Fruit fly (Drosophila melanogaster) whole organism, embryonic: ENCODE measurements around the gene CG43117.

Experiments used
- Ada2b ChIP-seq: fragments of 200-800 bp; sonication (Bioruptor generic); IDR thresholded peaks from 2 replicates; pipeline ENCODE4 v1.3.6; 2022; ENCODE audit warnings: missing biosample characterization, missing genetic modification characterization
- Atf3 ChIP-seq: fragments of 200-800 bp; sonication (Bioruptor generic); optimal IDR thresholded peaks from 3 replicates; lab custom pipeline; 2016; ENCODE audit warnings: missing biosample characterization, missing genetic modification characterization
- CG10565 ChIP-seq: fragments of 200-800 bp; sonication (Bioruptor generic); optimal IDR thresholded peaks from 3 replicates; lab custom pipeline; 2016; ENCODE audit warnings: missing biosample characterization, mild to moderate bottlenecking, missing genetic modification characterization
- CG11398 ChIP-seq: fragments of 200-800 bp; sonication (Bioruptor generic); optimal IDR thresholded peaks from 2 replicates; lab custom pipeline; 2016; ENCODE audit warnings: missing biosample characterization, missing genetic modification characterization
- CG11560 ChIP-seq: fragments of 200-800 bp; sonication (Bioruptor generic); IDR thresholded peaks from 3 replicates; pipeline ENCODE4 v1.3.6; 2022; ENCODE audit warnings: missing biosample characterization, missing genetic modification characterization
- CG13775 ChIP-seq: fragments of 200-800 bp; sonication (Bioruptor generic); optimal IDR thresholded peaks from 3 replicates; lab custom pipeline; 2017; ENCODE audit warnings: missing biosample characterization, mild to moderate bottlenecking, missing genetic modification characterization
- CG1602 ChIP-seq: fragments of 200-800 bp; sonication (Bioruptor generic); optimal IDR thresholded peaks from 3 replicates; lab custom pipeline; 2016; ENCODE audit warnings: missing biosample characterization, missing genetic modification characterization
- CG17186 ChIP-seq: fragments of 200-800 bp; sonication (Bioruptor generic); optimal IDR thresholded peaks from 3 replicates; lab custom pipeline; 2017; ENCODE audit warnings: missing biosample characterization, missing genetic modification reagents, missing genetic modification characterization
- CG17912 ChIP-seq: fragments of 200-800 bp; sonication (Bioruptor generic); optimal IDR thresholded peaks from 2 replicates; lab custom pipeline; 2018; ENCODE audit warnings: missing biosample characterization, mild to moderate bottlenecking, missing genetic modification characterization
- CG33213 ChIP-seq: fragments of 200-800 bp; sonication (Bioruptor generic); optimal IDR thresholded peaks from 3 replicates; lab custom pipeline; 2016; ENCODE audit warnings: missing biosample characterization, missing genetic modification characterization
- CG4360 ChIP-seq: fragments of 200-800 bp; sonication (Bioruptor generic); IDR thresholded peaks from 2 replicates; pipeline ENCODE4 v1.3.6; 2022; ENCODE audit warnings: missing biosample characterization, missing genetic modification characterization
- CG5953 ChIP-seq: fragments of 200-800 bp; sonication (Bioruptor generic); IDR thresholded peaks from 2 replicates; pipeline ENCODE4 v1.3.6; 2022; ENCODE audit warnings: missing biosample characterization, missing genetic modification characterization
- CG7372 ChIP-seq: fragments of 200-800 bp; sonication (Bioruptor generic); IDR thresholded peaks from 2 replicates; pipeline ENCODE4 v1.3.6; 2022; ENCODE audit warnings: missing biosample characterization, missing genetic modification characterization
- CG8281 ChIP-seq: fragments of 200-800 bp; sonication (Bioruptor generic); optimal IDR thresholded peaks from 2 replicates; lab custom pipeline; 2018; ENCODE audit warnings: missing biosample characterization, mild to moderate bottlenecking, missing genetic modification characterization, moderate library complexity
- CG8765 ChIP-seq: fragments of 200-800 bp; sonication (Bioruptor generic); IDR thresholded peaks from 2 replicates; pipeline ENCODE4 v1.3.6; 2022; ENCODE audit warnings: missing biosample characterization, missing genetic modification characterization
- CG9727 ChIP-seq: fragments of 200-800 bp; sonication (Bioruptor generic); optimal IDR thresholded peaks from 3 replicates; lab custom pipeline; 2017; ENCODE audit warnings: missing biosample characterization, mild to moderate bottlenecking, missing genetic modification characterization
- Dip2 ChIP-seq: fragments of 200-800 bp; sonication (Bioruptor generic); IDR thresholded peaks from 2 replicates; pipeline ENCODE4 v1.3.6; 2022; ENCODE audit warnings: missing biosample characterization, missing genetic modification characterization
- Drgx ChIP-seq: fragments of 200-800 bp; sonication (Bioruptor generic); IDR thresholded peaks from 2 replicates; pipeline ENCODE4 v1.3.6; 2022; ENCODE audit warnings: missing biosample characterization, missing genetic modification characterization
- ERR ChIP-seq: fragments of 200-800 bp; sonication (Bioruptor generic); optimal IDR thresholded peaks from 2 replicates; lab custom pipeline; 2016; ENCODE audit warnings: missing biosample characterization, missing genetic modification characterization
- HLH54F ChIP-seq: fragments of 200-800 bp; sonication (Bioruptor generic); optimal IDR thresholded peaks from 3 replicates; lab custom pipeline; 2016; ENCODE audit warnings: missing biosample characterization, missing genetic modification characterization
- Hsf ChIP-seq: fragments of 200-800 bp; sonication (Bioruptor generic); optimal IDR thresholded peaks from 3 replicates; lab custom pipeline; 2016; ENCODE audit warnings: missing biosample characterization, missing genetic modification characterization
- Lhr ChIP-seq: fragments of 200-800 bp; sonication (Bioruptor generic); optimal IDR thresholded peaks from 3 replicates; lab custom pipeline; 2017; ENCODE audit warnings: mild to moderate bottlenecking, missing biosample characterization, missing genetic modification reagents, missing genetic modification characterization
- Mrtf ChIP-seq: fragments of 200-800 bp; sonication (Bioruptor generic); IDR thresholded peaks from 3 replicates; pipeline ENCODE4 v1.3.6; 2022; ENCODE audit warnings: missing biosample characterization, missing genetic modification characterization
- NC2β ChIP-seq: fragments of 200-800 bp; sonication (Bioruptor generic); optimal IDR thresholded peaks from 2 replicates; lab custom pipeline; 2016; ENCODE audit warnings: missing biosample characterization, missing genetic modification characterization
- Opbp ChIP-seq: fragments of 200-800 bp; sonication (Bioruptor generic); IDR thresholded peaks from 3 replicates; pipeline ENCODE4 v1.3.6; 2022; ENCODE audit warnings: missing biosample characterization, missing genetic modification characterization; ENCODE audit not compliant: partially characterized antibody
- Scr ChIP-seq: fragments of 200-800 bp; sonication (Bioruptor generic); IDR thresholded peaks from 2 replicates; pipeline ENCODE4 v1.3.6; 2022; ENCODE audit warnings: missing biosample characterization, missing genetic modification characterization; ENCODE audit not compliant: partially characterized antibody
- Sin3A ChIP-seq: fragments of >200 bp; optimal IDR thresholded peaks from 2 replicates; lab custom pipeline; 2018
- Trl ChIP-seq, 3 experiments: fragments of >200 bp in 2 of 3; fragments of 200-800 bp in 1 of 3; sonication (Bioruptor generic) in 1 of 3; optimal IDR thresholded peaks; 2 replicates in 1 of 3; 3 replicates in 2 of 3; lab custom pipeline; 2016 to 2017; ENCODE audit warnings: missing biosample characterization in 1 of 3, missing genetic modification characterization in 1 of 3
- YL-1 ChIP-seq: fragments of 200-800 bp; sonication (Bioruptor generic); optimal IDR thresholded peaks from 3 replicates; lab custom pipeline; 2017; ENCODE audit warnings: missing biosample characterization, mild to moderate bottlenecking, missing genetic modification characterization
- cad ChIP-seq: fragments of >200 bp; optimal IDR thresholded peaks from 2 replicates; lab custom pipeline; 2017; ENCODE audit warnings: missing biosample characterization, missing genetic modification characterization
- caup ChIP-seq: fragments of 200-800 bp; sonication (Bioruptor generic); optimal IDR thresholded peaks from 3 replicates; lab custom pipeline; 2017; ENCODE audit warnings: missing biosample characterization, mild to moderate bottlenecking, missing genetic modification characterization, moderate library complexity; ENCODE audit not compliant: severe bottlenecking
- fd102C ChIP-seq: fragments of 200-800 bp; sonication (Bioruptor generic); optimal IDR thresholded peaks from 2 replicates; lab custom pipeline; 2018; ENCODE audit warnings: missing biosample characterization, mild to moderate bottlenecking, missing genetic modification characterization, moderate library complexity
- hkb ChIP-seq, 2 experiments: fragments of 200-800 bp in 1 of 2; fragments of >200 bp in 1 of 2; sonication (Bioruptor generic) in 1 of 2; IDR thresholded peaks in 1 of 2; optimal IDR thresholded peaks in 1 of 2; 2 replicates each; pipeline versions ENCODE4 v1.3.6 to Lab custom; 2017 to 2022; ENCODE audit warnings: missing biosample characterization in 1 of 2, missing genetic modification characterization in 1 of 2
- ken ChIP-seq: fragments of 200-800 bp; sonication (Bioruptor generic); IDR thresholded peaks from 3 replicates; pipeline ENCODE4 v1.3.6; 2022; ENCODE audit warnings: missing biosample characterization, missing genetic modification characterization
- lbe ChIP-seq: fragments of 200-800 bp; sonication (Bioruptor generic); optimal IDR thresholded peaks from 2 replicates; lab custom pipeline; 2016; ENCODE audit warnings: missing biosample characterization, mild to moderate bottlenecking, missing genetic modification characterization
- lov ChIP-seq, 2 experiments: fragments of 200-800 bp in 1 of 2; fragments of >200 bp in 1 of 2; sonication (Bioruptor generic) in 1 of 2; IDR thresholded peaks in 1 of 2; optimal IDR thresholded peaks in 1 of 2; 2 replicates in 1 of 2; 3 replicates in 1 of 2; pipeline versions ENCODE4 v1.3.6 to Lab custom; 2017 to 2022; ENCODE audit warnings: missing biosample characterization in 1 of 2, missing genetic modification characterization in 1 of 2
- nau ChIP-seq: fragments of 200-800 bp; sonication (Bioruptor generic); optimal IDR thresholded peaks from 3 replicates; lab custom pipeline; 2017; ENCODE audit warnings: missing biosample characterization, mild to moderate bottlenecking, missing genetic modification characterization, missing genetic modification reagents
- org-1 ChIP-seq: fragments of 200-800 bp; sonication (Bioruptor generic); optimal IDR thresholded peaks from 2 replicates; lab custom pipeline; 2017; ENCODE audit warnings: missing biosample characterization, missing genetic modification characterization
- pzg ChIP-seq: fragments of 200-800 bp; sonication (Bioruptor generic); optimal IDR thresholded peaks from 3 replicates; lab custom pipeline; 2018; ENCODE audit warnings: missing biosample characterization, mild to moderate bottlenecking, missing genetic modification characterization, moderate library complexity
- sd ChIP-seq: fragments of 200-800 bp; sonication (Bioruptor generic); optimal IDR thresholded peaks from 3 replicates; lab custom pipeline; 2018; ENCODE audit warnings: missing biosample characterization, mild to moderate bottlenecking, missing genetic modification characterization, moderate library complexity
- slp2 ChIP-seq: fragments of 200-800 bp; sonication (Bioruptor generic); optimal IDR thresholded peaks from 2 replicates; lab custom pipeline; 2016; ENCODE audit warnings: missing biosample characterization, missing genetic modification characterization
- sob ChIP-seq: fragments of 200-800 bp; sonication (Bioruptor generic); IDR thresholded peaks from 2 replicates; pipeline ENCODE4 v1.3.6; 2022; ENCODE audit warnings: missing biosample characterization, missing genetic modification characterization
- sr ChIP-seq: fragments of 200-800 bp; sonication (Bioruptor generic); IDR thresholded peaks from 3 replicates; pipeline ENCODE4 v1.3.6; 2022; ENCODE audit warnings: missing biosample characterization, missing genetic modification characterization
- stwl ChIP-seq: fragments of 200-800 bp; sonication (Bioruptor generic); optimal IDR thresholded peaks from 3 replicates; lab custom pipeline; 2018; ENCODE audit warnings: missing biosample characterization, mild to moderate bottlenecking, missing genetic modification characterization, moderate library complexity
- wdn ChIP-seq: fragments of 200-800 bp; sonication (Bioruptor generic); IDR thresholded peaks from 2 replicates; pipeline ENCODE4 v1.3.6; 2022; ENCODE audit warnings: missing biosample characterization, missing genetic modification characterization
- zen2 ChIP-seq: fragments of 200-800 bp; sonication (Bioruptor generic); IDR thresholded peaks from 3 replicates; pipeline ENCODE4 v1.3.6; 2022; ENCODE audit warnings: missing biosample characterization, missing genetic modification characterization; ENCODE audit not compliant: partially characterized antibody

Gene CG43117

dm6 chr3R:26479208-26479607, 24.6 kb downstream of the CG43117 start:
- TF ChIP-seq pzg (no peak), stwl (tag; lab: Kevin White, UChicago) (no peak), Drgx (GFP tag; lab: Robert Waterston, UW) (peak; percentile 71), CG33213 (GFP tag; lab: Kevin White, UChicago) (no peak), Ada2b (GFP tag; lab: Robert Waterston, UW) (no peak)

DNA sequence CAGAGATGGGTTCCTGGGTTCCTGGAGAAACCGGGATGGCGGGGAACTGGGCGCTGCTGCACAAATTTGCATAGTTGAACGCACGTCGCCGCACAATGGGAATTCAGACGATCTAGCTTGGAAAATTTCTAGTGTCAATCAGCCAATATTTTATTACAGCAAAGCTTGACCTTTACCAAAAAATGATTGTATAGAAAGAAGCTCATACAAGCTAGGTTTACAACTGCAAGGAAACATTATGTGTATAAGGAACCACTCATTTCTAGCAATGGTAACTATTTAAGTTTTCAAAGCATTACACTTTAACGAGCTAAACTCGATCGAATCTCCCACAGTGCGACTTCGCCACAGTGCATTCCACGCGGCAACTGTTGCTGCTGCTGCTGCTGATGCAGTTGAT, 25.8 kb downstream of the CG43117 start:
- TF ChIP-seq Drgx (GFP tag; lab: Robert Waterston, UW) (0 out of 2 replicates have a peak, but pooled peaks have one; percentile 24), CG13775 (GFP tag; lab: Kevin White, UChicago) (no peak)

- TF ChIP-seq caup (GFP tag; lab: Kevin White, UChicago) = no peak
- TF ChIP-seq CG9727 (GFP tag; lab: Kevin White, UChicago) = no peak
- no peak for TF ChIP-seq sob (GFP tag; lab: Robert Waterston, UW)
- TF ChIP-seq ERR (GFP tag; lab: Kevin White, UChicago) = no peak
- TF ChIP-seq Opbp (GFP tag; lab: Robert Waterston, UW) = no peak
- TF ChIP-seq Mrtf (GFP tag; lab: Robert Waterston, UW) = no peak
- no peak for TF ChIP-seq Sin3A
- TF ChIP-seq ken = no peak
- no peak for TF ChIP-seq lov (optimal IDR thresholded peaks at IDR 0.05; lab: Kevin White, UChicago)
- no peak for TF ChIP-seq lov (GFP tag; IDR thresholded peaks at IDR 0.05; lab: Robert Waterston, UW)
- TF ChIP-seq Lhr (GFP tag; lab: Kevin White, UChicago) = no peak
- TF ChIP-seq hkb (optimal IDR thresholded peaks at IDR 0.05; lab: Kevin White, UChicago) = no peak
- no peak for TF ChIP-seq hkb (GFP tag; IDR thresholded peaks at IDR 0.05; lab: Robert Waterston, UW)
- no peak for TF ChIP-seq CG1602
- no peak for TF ChIP-seq Trl (optimal IDR thresholded peaks at IDR 0.05; lab: Kevin White, UChicago)
- TF ChIP-seq Trl (GFP tag; optimal IDR thresholded peaks at IDR 0.05; lab: Kevin White, UChicago) = no peak
- TF ChIP-seq sr (GFP tag; lab: Robert Waterston, UW) = no peak
- no peak for TF ChIP-seq YL-1 (GFP tag; lab: Kevin White, UChicago)
- no peak for TF ChIP-seq CG5953 (GFP tag; lab: Robert Waterston, UW)
- no peak for TF ChIP-seq zen2 (GFP tag; lab: Robert Waterston, UW)
- TF ChIP-seq CG4360 (GFP tag; lab: Robert Waterston, UW) = no peak
These were observed 26.6 kb downstream of the CG43117 start for dm6 chr3R:26481231-26481630.

dm6 chr3R:26483657-26484056, 29.1 kb downstream of the CG43117 start:
- TF ChIP-seq CG8281 (tag; lab: Kevin White, UChicago) (no peak), lbe (GFP tag; lab: Kevin White, UChicago) (no peak), fd102C (no peak), nau (no peak), CG11398 (GFP tag; lab: Kevin White, UChicago) (no peak), CG7372 (no peak), org-1 (GFP tag; lab: Kevin White, UChicago) (no peak), NC2β (GFP tag; lab: Kevin White, UChicago) (no peak)

- TF ChIP-seq CG11560 (tag; lab: Robert Waterston, UW) (no peak), Atf3 (GFP tag; lab: Kevin White, UChicago) (no peak), cad (GFP tag; lab: Kevin White, UChicago) (no peak), CG17186 (no peak), slp2 (GFP tag; lab: Kevin White, UChicago) (no peak), Scr (no peak), Dip2 (GFP tag; lab: Robert Waterston, UW) (no peak), HLH54F (no peak), CG10565 (GFP tag; lab: Kevin White, UChicago) (no peak), sd (no peak), Hsf (GFP tag; lab: Kevin White, UChicago) (no peak), wdn (GFP tag; lab: Robert Waterston, UW) (no peak), CG8765 (GFP tag; lab: Robert Waterston, UW) (no peak), CG17912 (GFP tag; lab: Kevin White, UChicago) (no peak)
These were observed 29.9 kb downstream of the CG43117 start for dm6 chr3R:26484511-26484910.
